Fruit fly (Drosophila melanogaster) whole organism, embryonic: ENCODE measurements around the gene Jhbp3.

Experiments
- B-H1 ChIP-seq: fragments of 200-800 bp; sonication (Bioruptor generic); IDR thresholded peaks from 3 replicates; pipeline ENCODE4 v1.3.6; 2022; ENCODE audit warnings: missing biosample characterization, missing genetic modification characterization
- CG10147 ChIP-seq: fragments of 200-800 bp; sonication (Bioruptor generic); optimal IDR thresholded peaks from 2 replicates; lab custom pipeline; 2019; ENCODE audit warnings: missing biosample characterization, mild to moderate bottlenecking, missing genetic modification characterization, moderate library complexity
- CG10979 ChIP-seq: fragments of 200-800 bp; sonication (Bioruptor generic); optimal IDR thresholded peaks from 2 replicates; lab custom pipeline; 2018; ENCODE audit warnings: missing biosample characterization, mild to moderate bottlenecking, missing genetic modification characterization, moderate library complexity
- CG11085 ChIP-seq: fragments of 200-800 bp; sonication (Bioruptor generic); IDR thresholded peaks from 2 replicates; pipeline ENCODE4 v1.3.6; 2022; ENCODE audit warnings: missing biosample characterization, missing genetic modification characterization
- CG11696 ChIP-seq: fragments of 200-800 bp; sonication (Bioruptor generic); IDR thresholded peaks from 2 replicates; pipeline ENCODE4 v1.3.6; 2022; ENCODE audit warnings: missing biosample characterization, missing genetic modification characterization
- CG12769 ChIP-seq: fragments of 200-800 bp; sonication (Bioruptor generic); optimal IDR thresholded peaks from 2 replicates; lab custom pipeline; 2019; ENCODE audit warnings: missing biosample characterization, mild to moderate bottlenecking, missing genetic modification characterization, moderate library complexity
- CG13123 ChIP-seq: fragments of 200-800 bp; sonication (Bioruptor generic); optimal IDR thresholded peaks from 2 replicates; lab custom pipeline; 2016; ENCODE audit warnings: missing biosample characterization, missing genetic modification characterization
- CG13624 ChIP-seq: fragments of 200-800 bp; sonication (Bioruptor generic); optimal IDR thresholded peaks from 2 replicates; lab custom pipeline; 2016; ENCODE audit warnings: missing biosample characterization, missing genetic modification characterization
- CG14710 ChIP-seq: fragments of 200-800 bp; sonication (Bioruptor generic); optimal IDR thresholded peaks from 3 replicates; lab custom pipeline; 2019; ENCODE audit warnings: missing biosample characterization, mild to moderate bottlenecking, missing genetic modification characterization, moderate library complexity
- CG1603 ChIP-seq: fragments of 200-800 bp; sonication (Bioruptor generic); optimal IDR thresholded peaks from 2 replicates; lab custom pipeline; 2019; ENCODE audit warnings: missing biosample characterization, mild to moderate bottlenecking, missing genetic modification characterization, moderate library complexity
- CG17612 ChIP-seq: fragments of 200-800 bp; sonication (Bioruptor generic); IDR thresholded peaks from 2 replicates; pipeline ENCODE4 v1.3.6; 2022; ENCODE audit warnings: missing biosample characterization, missing genetic modification characterization
- CG17912 ChIP-seq: fragments of 200-800 bp; sonication (Bioruptor generic); optimal IDR thresholded peaks from 2 replicates; lab custom pipeline; 2018; ENCODE audit warnings: missing biosample characterization, mild to moderate bottlenecking, missing genetic modification characterization
- CG2199 ChIP-seq: fragments of 200-800 bp; sonication (Bioruptor generic); IDR thresholded peaks from 3 replicates; pipeline ENCODE4 v1.3.6; 2022; ENCODE audit warnings: missing biosample characterization, missing genetic modification characterization
- CG2678 ChIP-seq: fragments of 200-800 bp; sonication (Bioruptor generic); optimal IDR thresholded peaks from 3 replicates; lab custom pipeline; 2019; ENCODE audit warnings: missing biosample characterization, mild to moderate bottlenecking, missing genetic modification characterization, moderate library complexity
- CG2875 ChIP-seq: fragments of 200-800 bp; sonication (Bioruptor generic); optimal IDR thresholded peaks from 2 replicates; lab custom pipeline; 2017; ENCODE audit warnings: missing biosample characterization, mild to moderate bottlenecking, missing genetic modification characterization, missing genetic modification reagents
- CG30431 ChIP-seq: fragments of 200-800 bp; sonication (Bioruptor generic); optimal IDR thresholded peaks from 2 replicates; lab custom pipeline; 2017; ENCODE audit warnings: missing biosample characterization, missing genetic modification characterization
- CG31365 ChIP-seq: fragments of 200-800 bp; sonication (Bioruptor generic); optimal IDR thresholded peaks from 2 replicates; lab custom pipeline; 2018; ENCODE audit warnings: missing biosample characterization, mild to moderate bottlenecking, missing genetic modification characterization
- CG7786 ChIP-seq: fragments of 200-800 bp; sonication (Bioruptor generic); optimal IDR thresholded peaks from 2 replicates; lab custom pipeline; 2016; ENCODE audit warnings: missing biosample characterization, missing genetic modification characterization
- CG8478 ChIP-seq: fragments of >200 bp; optimal IDR thresholded peaks from 2 replicates; lab custom pipeline; 2018
- CTCF ChIP-seq: fragments of 200-800 bp; sonication (Bioruptor generic); optimal IDR thresholded peaks from 2 replicates; lab custom pipeline; 2017; ENCODE audit warnings: missing biosample characterization, mild to moderate bottlenecking, missing genetic modification characterization, moderate library complexity
- D19B ChIP-seq: fragments of 200-800 bp; sonication (Bioruptor generic); optimal IDR thresholded peaks from 2 replicates; lab custom pipeline; 2017; ENCODE audit warnings: missing biosample characterization, mild to moderate bottlenecking, missing genetic modification characterization
- Dad ChIP-seq: fragments of 200-800 bp; sonication (Bioruptor generic); optimal IDR thresholded peaks from 3 replicates; lab custom pipeline; 2016; ENCODE audit warnings: missing biosample characterization, missing genetic modification characterization
- Dip2 ChIP-seq: fragments of 200-800 bp; sonication (Bioruptor generic); IDR thresholded peaks from 2 replicates; pipeline ENCODE4 v1.3.6; 2022; ENCODE audit warnings: missing biosample characterization, missing genetic modification characterization
- Dp ChIP-seq: fragments of 200-800 bp; sonication (Bioruptor generic); optimal IDR thresholded peaks from 2 replicates; lab custom pipeline; 2018; ENCODE audit warnings: missing biosample characterization, mild to moderate bottlenecking, missing genetic modification characterization, moderate library complexity
- Max ChIP-seq: fragments of 200-800 bp; sonication (Bioruptor generic); optimal IDR thresholded peaks from 2 replicates; lab custom pipeline; 2016; ENCODE audit warnings: missing biosample characterization, mild to moderate bottlenecking, missing genetic modification characterization
- Med ChIP-seq: fragments of 200-800 bp; sonication (Bioruptor generic); peaks from one replicate; lab custom pipeline; 2016; ENCODE audit warnings: missing biosample characterization, missing genetic modification characterization, mild to moderate bottlenecking, inconsistent platforms, moderate library complexity
- Mes4 ChIP-seq: fragments of 200-800 bp; sonication (Bioruptor generic); optimal IDR thresholded peaks from 2 replicates; lab custom pipeline; 2016; ENCODE audit warnings: missing biosample characterization, missing genetic modification characterization
- Neu2 ChIP-seq: fragments of 200-800 bp; sonication (Bioruptor generic); optimal IDR thresholded peaks from 3 replicates; lab custom pipeline; 2016; ENCODE audit warnings: missing biosample characterization, missing genetic modification characterization, borderline replicate concordance
- Oli ChIP-seq: fragments of 200-800 bp; sonication (Bioruptor generic); optimal IDR thresholded peaks from 2 replicates; lab custom pipeline; 2018; ENCODE audit warnings: missing biosample characterization, mild to moderate bottlenecking, missing genetic modification characterization, moderate library complexity
- Opbp ChIP-seq: fragments of 200-800 bp; sonication (Bioruptor generic); IDR thresholded peaks from 3 replicates; pipeline ENCODE4 v1.3.6; 2022; ENCODE audit warnings: missing biosample characterization, missing genetic modification characterization; ENCODE audit not compliant: partially characterized antibody
- Vsx1 ChIP-seq: fragments of 200-800 bp; sonication (Bioruptor generic); optimal IDR thresholded peaks from 2 replicates; lab custom pipeline; 2017; ENCODE audit warnings: missing biosample characterization, mild to moderate bottlenecking, missing genetic modification characterization, missing genetic modification reagents
- aop ChIP-seq: fragments of 200-800 bp; sonication (Bioruptor generic); IDR thresholded peaks from 2 replicates; pipeline ENCODE4 v1.3.6; 2022; ENCODE audit warnings: missing biosample characterization, missing genetic modification characterization
- ci ChIP-seq: fragments of 200-800 bp; sonication (Bioruptor generic); IDR thresholded peaks from 3 replicates; pipeline ENCODE4 v1.3.6; 2022; ENCODE audit warnings: missing biosample characterization, missing genetic modification characterization
- dati ChIP-seq: fragments of 200-800 bp; sonication (Bioruptor generic); IDR thresholded peaks from 2 replicates; pipeline ENCODE4 v1.3.6; 2022; ENCODE audit warnings: missing biosample characterization, missing genetic modification characterization
- dmrt11E ChIP-seq: fragments of 200-800 bp; sonication (Bioruptor generic); optimal IDR thresholded peaks from 3 replicates; lab custom pipeline; 2018; ENCODE audit warnings: missing biosample characterization, mild to moderate bottlenecking, missing genetic modification characterization, moderate library complexity
- eve ChIP-seq, 2 experiments: fragments of >200 bp; optimal IDR thresholded peaks; 2 replicates each; lab custom pipeline; 2017; ENCODE audit warnings: missing biosample characterization in 2 of 2, missing genetic modification characterization in 2 of 2
- insv ChIP-seq, 2 experiments: fragments of 200-800 bp; sonication (Bioruptor generic); optimal IDR thresholded peaks; 3 replicates each; lab custom pipeline; 2016 to 2018; ENCODE audit warnings: missing biosample characterization in 2 of 2, missing genetic modification characterization in 2 of 2
- inv ChIP-seq: fragments of 200-800 bp; sonication (Bioruptor generic); IDR thresholded peaks from 2 replicates; pipeline ENCODE4 v1.3.6; 2022; ENCODE audit warnings: missing biosample characterization, missing genetic modification characterization; ENCODE audit not compliant: partially characterized antibody
- jing ChIP-seq: fragments of 200-800 bp; sonication (Bioruptor generic); optimal IDR thresholded peaks from 2 replicates; lab custom pipeline; 2018; ENCODE audit warnings: missing biosample characterization, mild to moderate bottlenecking, missing genetic modification characterization
- lmd ChIP-seq: fragments of 200-800 bp; sonication (Bioruptor generic); IDR thresholded peaks from 2 replicates; pipeline ENCODE4 v1.3.6; 2022; ENCODE audit warnings: missing biosample characterization, missing genetic modification characterization
- odd ChIP-seq: fragments of 200-800 bp; sonication (Bioruptor generic); optimal IDR thresholded peaks from 2 replicates; lab custom pipeline; 2017; ENCODE audit warnings: missing biosample characterization, mild to moderate bottlenecking, missing genetic modification characterization
- onecut ChIP-seq: fragments of 200-800 bp; sonication (Bioruptor generic); IDR thresholded peaks from 2 replicates; pipeline ENCODE4 v1.3.6; 2022; ENCODE audit warnings: missing biosample characterization, missing genetic modification characterization
- pita ChIP-seq: fragments of 200-800 bp; sonication (Bioruptor generic); optimal IDR thresholded peaks from 2 replicates; lab custom pipeline; 2017; ENCODE audit warnings: missing biosample characterization, mild to moderate bottlenecking, missing genetic modification characterization
- sens ChIP-seq: fragments of 200-800 bp; sonication (Bioruptor generic); peaks from one replicate; lab custom pipeline; 2016; ENCODE audit warnings: missing biosample characterization, missing genetic modification characterization
- sisA ChIP-seq: fragments of 200-800 bp; sonication (Bioruptor generic); IDR thresholded peaks from 2 replicates; pipeline ENCODE4 v1.3.6; 2022; ENCODE audit warnings: missing biosample characterization, missing genetic modification characterization
- slbo ChIP-seq: fragments of 200-800 bp; sonication (Bioruptor generic); IDR thresholded peaks from 2 replicates; pipeline ENCODE4 v1.3.6; 2022; ENCODE audit warnings: missing biosample characterization, missing genetic modification characterization
- stwl ChIP-seq: fragments of 200-800 bp; sonication (Bioruptor generic); optimal IDR thresholded peaks from 3 replicates; lab custom pipeline; 2018; ENCODE audit warnings: missing biosample characterization, mild to moderate bottlenecking, missing genetic modification characterization, moderate library complexity
- toy ChIP-seq: fragments of 200-800 bp; sonication (Bioruptor generic); IDR thresholded peaks from 2 replicates; pipeline ENCODE4 v1.3.6; 2022; ENCODE audit warnings: missing biosample characterization, missing genetic modification characterization
- trem ChIP-seq: fragments of 200-800 bp; optimal IDR thresholded peaks from 3 replicates; lab custom pipeline; 2019; ENCODE audit warnings: missing biosample characterization, mild to moderate bottlenecking, missing genetic modification characterization, moderate library complexity
- zf30C ChIP-seq: fragments of 200-800 bp; sonication (Bioruptor generic); optimal IDR thresholded peaks from 3 replicates; lab custom pipeline; 2018; ENCODE audit warnings: missing biosample characterization, mild to moderate bottlenecking, missing genetic modification characterization

Jhbp3 gene

dm6 chr3R:4970415-4971140 is 15.5 kb upstream of the Jhbp3 start (continued):
- no peak for TF ChIP-seq CG30431
- TF ChIP-seq Oli (tag; lab: Kevin White, UChicago): no peak
- peak; percentile 72 for TF ChIP-seq lmd (GFP tag; lab: Robert Waterston, UW)
- TF ChIP-seq eve (GFP tag; optimal IDR thresholded peaks at IDR 0.05; lab: Kevin White, UChicago): no peak
- peak; percentile 51 for TF ChIP-seq CG13123
- no peak for TF ChIP-seq CG2678 (tag; lab: Kevin White, UChicago)
- peak; percentile 62 for TF ChIP-seq Mes4 (GFP tag; lab: Kevin White, UChicago)
- TF ChIP-seq Neu2 (GFP tag; lab: Kevin White, UChicago): peak; percentile 12
- peak; percentile 76 for TF ChIP-seq sisA (GFP tag; lab: Robert Waterston, UW)
- TF ChIP-seq CG14710 (tag; lab: Kevin White, UChicago): peak; percentile 29
- no peak for TF ChIP-seq odd
- no peak for TF ChIP-seq dati (GFP tag; lab: Robert Waterston, UW)
- TF ChIP-seq CG2875 (GFP tag; lab: Kevin White, UChicago): peak; percentile 4
- TF ChIP-seq Med (GFP tag; lab: Kevin White, UChicago): peak; percentile 95
- no peak for TF ChIP-seq zf30C (GFP tag; lab: Kevin White, UChicago)
- peak; percentile 61 for TF ChIP-seq CG13624 (GFP tag; lab: Kevin White, UChicago)
- TF ChIP-seq Opbp: peak; percentile 59
- peak; percentile 31 for TF ChIP-seq CG10147
- TF ChIP-seq CG11085 (GFP tag; lab: Robert Waterston, UW): peak; percentile 32
- peak; percentile 85 for TF ChIP-seq slbo (GFP tag; lab: Robert Waterston, UW)
- TF ChIP-seq inv (GFP tag; lab: Robert Waterston, UW): peak; percentile 48; the same call in 1 of the 2 replicates
- peak; percentile 54 for TF ChIP-seq CG7786 (GFP tag; lab: Kevin White, UChicago)
- TF ChIP-seq CG12769 (tag; lab: Kevin White, UChicago): peak; percentile 67
- TF ChIP-seq B-H1 (GFP tag; lab: Robert Waterston, UW): no peak

- TF ChIP-seq CG1603 (tag; lab: Kevin White, UChicago) (peak; percentile 7), CG31365 (tag; lab: Kevin White, UChicago) (peak; percentile 87), trem (tag; lab: Kevin White, UChicago) (peak; percentile 39), ci (0 out of 3 replicates have a peak, but pooled peaks have one; percentile 12), Dp (no peak), sens (peak; percentile 23), Dip2 (GFP tag; lab: Robert Waterston, UW) (peak; percentile 87), pita (peak; percentile 63), dmrt11E (tag; lab: Kevin White, UChicago) (peak; percentile 21), CTCF (GFP tag; lab: Kevin White, UChicago) (peak; percentile 92), CG11696 (GFP tag; lab: Robert Waterston, UW) (0 out of 2 replicates have a peak, but pooled peaks have one; percentile 12), toy (GFP tag; lab: Robert Waterston, UW) (no peak), CG17912 (GFP tag; lab: Kevin White, UChicago) (no peak), Max (GFP tag; lab: Kevin White, UChicago) (no peak), aop (GFP tag; lab: Robert Waterston, UW) (no peak), Dad (GFP tag; lab: Kevin White, UChicago) (no peak), CG8478 (lab: Kevin White, UChicago) (no peak), jing (GFP tag; lab: Kevin White, UChicago) (no peak), insv (GFP tag; optimal IDR thresholded peaks at IDR 0.05; lab: Kevin White, UChicago) (peak; percentile 74 to 97), D19B (GFP tag; lab: Kevin White, UChicago) (no peak), CG17612 (no peak), onecut (GFP tag; lab: Robert Waterston, UW) (no peak), CG2199 (GFP tag; lab: Robert Waterston, UW) (peak; percentile 88), CG10979 (tag; lab: Kevin White, UChicago) (peak; percentile 7), stwl (tag; lab: Kevin White, UChicago) (peak; percentile 30), Vsx1 (GFP tag; lab: Kevin White, UChicago) (no peak)
Measured at dm6 chr3R:4969199-4969778, 14.2 kb upstream of the Jhbp3 start.
